Fruit fly (Drosophila melanogaster) whole organism: ENCODE results near the gene wda.

Experiments
- CG8478 ChIP-seq: fragments of >200 bp; optimal IDR thresholded peaks from 2 replicates; lab custom pipeline; 2018; ENCODE audit warnings: inconsistent platforms
- psq ChIP-seq: fragments of >200 bp; optimal IDR thresholded peaks from 2 replicates; lab custom pipeline; 2017

DNA sequence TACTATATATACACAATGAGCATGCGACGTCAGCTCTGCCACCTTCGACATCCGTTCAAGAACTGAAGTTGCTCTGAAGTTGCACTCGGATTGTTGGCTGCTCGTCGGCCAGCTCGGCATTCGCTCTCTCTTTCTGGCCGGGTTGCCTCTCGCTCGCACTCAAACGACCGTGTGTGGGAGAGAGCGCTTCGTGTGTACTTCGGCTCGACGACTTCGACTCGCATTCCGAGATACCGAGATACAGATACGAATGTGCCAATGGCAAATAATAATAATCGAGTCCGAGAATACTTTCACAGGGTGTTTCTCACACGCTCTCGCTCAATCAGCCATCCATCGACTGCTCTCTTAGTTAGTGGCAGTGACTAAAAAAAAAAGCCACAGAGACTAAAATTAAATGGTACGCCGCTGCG lies 37.5 kb upstream of the wda start:
- TF ChIP-seq CG8478 (lab: Kevin White, UChicago): peak; percentile 90
- no peak for TF ChIP-seq psq (lab: Kevin White, UChicago)
